Fruit fly (Drosophila melanogaster): ENCODE measurements around the gene CG4186.
A peak's percentile ranks its signal among the peaks of the same experiment; 100 is the strongest.

The CG4186 gene

dm6 chr3L:20733530-20734257 is 35.7 kb upstream of the CG4186 start (continued):
- TF ChIP-seq gcm (GFP tag; optimal IDR thresholded peaks at IDR 0.05) = no peak
- TF ChIP-seq crol (GFP tag; IDR thresholded peaks at IDR 0.05) = peak; percentile 93
- no peak for TF ChIP-seq scrt (GFP tag; optimal IDR thresholded peaks at IDR 0.05)
- TF ChIP-seq CG6175 (GFP tag; IDR thresholded peaks at IDR 0.05) = peak; percentile 29; the same call in 1 of the 3 replicates
- no peak for TF ChIP-seq jing (GFP tag; optimal IDR thresholded peaks at IDR 0.05)
- no peak for TF ChIP-seq Optix (GFP tag; IDR thresholded peaks at IDR 0.05)
- no peak for TF ChIP-seq pan (optimal IDR thresholded peaks at IDR 0.05)
- TF ChIP-seq pan (GFP tag; optimal IDR thresholded peaks at IDR 0.05 in 1 of 2, IDR thresholded peaks at IDR 0.05 in 1 of 2) = peak in 1 of 2 experiments; percentile 40
- TF ChIP-seq emc (GFP tag; optimal IDR thresholded peaks at IDR 0.05) = no peak
- 0 out of 2 replicates have a peak, but pooled peaks have one; percentile 24 for TF ChIP-seq rib (GFP tag; IDR thresholded peaks at IDR 0.05)
- peak; percentile 25; the same call in 1 of the 2 replicates for TF ChIP-seq Adf1 (GFP tag; IDR thresholded peaks at IDR 0.05)
- TF ChIP-seq CG4360 (GFP tag; IDR thresholded peaks at IDR 0.05) = 0 out of 2 replicates have a peak, but pooled peaks have one; percentile 19
- peak; percentile 35 for TF ChIP-seq cg (GFP tag; optimal IDR thresholded peaks at IDR 0.05)
- TF ChIP-seq Max (GFP tag; optimal IDR thresholded peaks at IDR 0.05) = no peak
- peak; percentile 9 for TF ChIP-seq sd (tag; optimal IDR thresholded peaks at IDR 0.05)
- TF ChIP-seq Hr39 (optimal IDR thresholded peaks at IDR 0.05) = no peak
- no peak for TF ChIP-seq Sox100B (GFP tag; optimal IDR thresholded peaks at IDR 0.05)
- TF ChIP-seq CG4854 (GFP tag; optimal IDR thresholded peaks at IDR 0.05) = no peak
- no peak for TF ChIP-seq CG8089 (GFP tag; optimal IDR thresholded peaks at IDR 0.05)
- no peak for TF ChIP-seq CG2889 (GFP tag; IDR thresholded peaks at IDR 0.05)
- TF ChIP-seq lab (GFP tag; optimal IDR thresholded peaks at IDR 0.05) = peak; percentile 32
- no peak for TF ChIP-seq CG15011 (GFP tag; optimal IDR thresholded peaks at IDR 0.05)
- TF ChIP-seq CG14710 (tag; optimal IDR thresholded peaks at IDR 0.05) = no peak

dm6 chr3L:20734258-20734624 is 35.1 kb upstream of the CG4186 start:
- TF ChIP-seq CG16815 (GFP tag; optimal IDR thresholded peaks at IDR 0.05) (no peak), Dbx (GFP tag; IDR thresholded peaks at IDR 0.05) (no peak), CG12744 (GFP tag; optimal IDR thresholded peaks at IDR 0.05) (no peak), lilli (GFP tag; optimal IDR thresholded peaks at IDR 0.05) (no peak), CG32532 (GFP tag; IDR thresholded peaks at IDR 0.05) (no peak), lab (GFP tag; optimal IDR thresholded peaks at IDR 0.05) (no peak), Dek (tag; optimal IDR thresholded peaks at IDR 0.05) (no peak), CG1602 (GFP tag; optimal IDR thresholded peaks at IDR 0.05) (no peak), CG11247 (GFP tag; IDR thresholded peaks at IDR 0.05) (no peak), CG8290 (GFP tag; optimal IDR thresholded peaks at IDR 0.05) (no peak), CG8290 (tag; optimal IDR thresholded peaks at IDR 0.05) (no peak), Oli (tag; optimal IDR thresholded peaks at IDR 0.05) (no peak), bcd (GFP tag; optimal IDR thresholded peaks at IDR 0.05) (no peak), Atf3 (GFP tag; optimal IDR thresholded peaks at IDR 0.05) (no peak), zfh2 (GFP tag; optimal IDR thresholded peaks at IDR 0.05) (no peak), ab (GFP tag; optimal IDR thresholded peaks at IDR 0.05) (no peak), repo (GFP tag; optimal IDR thresholded peaks at IDR 0.05) (no peak)

- no peak for TF ChIP-seq CG10274 (GFP tag; optimal IDR thresholded peaks at IDR 0.05)
- 0 out of 3 replicates have a peak, but pooled peaks have one; percentile 39 for TF ChIP-seq otp (GFP tag; IDR thresholded peaks at IDR 0.05)
- TF ChIP-seq tin (GFP tag; optimal IDR thresholded peaks at IDR 0.05) = no peak
- TF ChIP-seq crol (GFP tag; IDR thresholded peaks at IDR 0.05) = peak; percentile 63
- TF ChIP-seq CG18011 (GFP tag; optimal IDR thresholded peaks at IDR 0.05) = no peak
- 0 out of 2 replicates have a peak, but pooled peaks have one; percentile 7 for TF ChIP-seq Rfx (GFP tag; IDR thresholded peaks at IDR 0.05)
- TF ChIP-seq CG32532 (GFP tag; IDR thresholded peaks at IDR 0.05) = 0 out of 2 replicates have a peak, but pooled peaks have one; percentile 9
- TF ChIP-seq H2.0 (GFP tag; IDR thresholded peaks at IDR 0.05) = 0 out of 2 replicates have a peak, but pooled peaks have one; percentile 12
- no peak for TF ChIP-seq btn (GFP tag; optimal IDR thresholded peaks at IDR 0.05)
- TF ChIP-seq Doc3 (GFP tag; IDR thresholded peaks at IDR 0.05; ENCODE audit: partially characterized antibody) = no peak
Observed at dm6 chr3L:20736266-20736665, 33.1 kb upstream of the CG4186 start.
